Worm (Caenorhabditis elegans): ENCODE data around the gene C39E6.2.

DNA sequence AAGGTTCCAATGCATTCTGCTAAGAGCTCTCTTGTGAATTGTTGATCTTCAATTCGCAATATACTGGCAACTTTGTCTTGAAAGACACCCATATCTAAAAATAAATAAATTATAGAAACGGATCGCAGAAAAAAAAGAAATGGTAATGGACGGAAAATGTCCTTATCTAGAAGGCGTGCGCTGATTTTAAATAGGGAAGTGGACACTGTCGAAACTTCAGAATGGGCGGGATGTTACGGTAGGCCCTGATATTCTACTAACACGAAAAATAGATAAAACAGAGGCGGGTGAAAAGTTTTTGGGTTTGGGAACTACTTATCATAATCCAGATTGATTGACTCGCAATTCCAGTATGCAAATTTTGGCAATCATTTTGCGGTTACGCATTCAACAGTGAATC lies 50.0 kb downstream of the C39E6.2 start, which contains the start of gene aqp-8:
- TF ChIP-seq sptf-1 (tag; optimal IDR thresholded peaks at IDR 0.05) (no peak), lin-13 (tag; optimal IDR thresholded peaks at IDR 0.05) (no peak), unc-62 (GFP tag; optimal IDR thresholded peaks at IDR 0.05) (no peak), lsy-2 (tag; optimal IDR thresholded peaks at IDR 0.05) (no peak), snpc-4 (tag; optimal IDR thresholded peaks at IDR 0.05) (no peak), pha-4 (tag; optimal IDR thresholded peaks at IDR 0.05) (no peak), mep-1 (tag; optimal IDR thresholded peaks at IDR 0.05) (no peak), elt-3 (tag; optimal IDR thresholded peaks at IDR 0.05) (no peak), zip-8 (tag; optimal IDR thresholded peaks at IDR 0.05) (no peak), mab-5 (tag; optimal IDR thresholded peaks at IDR 0.05) (no peak), nhr-237 (tag; optimal IDR thresholded peaks at IDR 0.05) (no peak), ceh-83 (GFP tag; optimal IDR thresholded peaks at IDR 0.05) (no peak), unc-39 (tag; optimal IDR thresholded peaks at IDR 0.05) (no peak)

All from whole organism, mixed stage, embryonic.